Fruit fly (Drosophila melanogaster): Measurements from ENCODE around the gene Mkk4.

The Mkk4 gene

dm6 chr3R:8652731-8653130 lies 2.1 kb upstream of the Mkk4 start, which contains the start of the genes Sys1 and Dhod (continued):
- TF ChIP-seq esn (GFP tag; optimal IDR thresholded peaks at IDR 0.05) (peak; percentile 85), CG6808 (GFP tag; optimal IDR thresholded peaks at IDR 0.05) (peak; percentile 15), CG11294 (GFP tag; IDR thresholded peaks at IDR 0.05) (peak; percentile 53; the same call in 1 of the 2 replicates), OdsH (GFP tag; optimal IDR thresholded peaks at IDR 0.05) (peak; percentile 82), Eip78C (GFP tag) (peak; percentile 89), CG6163 (GFP tag; IDR thresholded peaks at IDR 0.05) (peak; percentile 69; the same call in 2 of the 3 replicates), CG15336 (GFP tag; IDR thresholded peaks at IDR 0.05) (peak; percentile 64), CG16779 (tag; optimal IDR thresholded peaks at IDR 0.05) (no peak), Eip93F (GFP tag; optimal IDR thresholded peaks at IDR 0.05) (no peak), CG31627 (GFP tag; optimal IDR thresholded peaks at IDR 0.05) (peak; percentile 84), net (GFP tag; optimal IDR thresholded peaks at IDR 0.05) (peak; percentile 61), fd85E (GFP tag; optimal IDR thresholded peaks at IDR 0.05) (no peak), Hr38 (GFP tag; optimal IDR thresholded peaks at IDR 0.05) (peak; percentile 77), CG6276 (GFP tag; optimal IDR thresholded peaks at IDR 0.05) (no peak), Hr4 (GFP tag; optimal IDR thresholded peaks at IDR 0.05) (peak; percentile 84), CG11902 (GFP tag; optimal IDR thresholded peaks at IDR 0.05) (peak; percentile 64), CG8632 (GFP tag; optimal IDR thresholded peaks at IDR 0.05) (peak; percentile 45), CG10631 (GFP tag; optimal IDR thresholded peaks at IDR 0.05) (peak; percentile 81)

DNA sequence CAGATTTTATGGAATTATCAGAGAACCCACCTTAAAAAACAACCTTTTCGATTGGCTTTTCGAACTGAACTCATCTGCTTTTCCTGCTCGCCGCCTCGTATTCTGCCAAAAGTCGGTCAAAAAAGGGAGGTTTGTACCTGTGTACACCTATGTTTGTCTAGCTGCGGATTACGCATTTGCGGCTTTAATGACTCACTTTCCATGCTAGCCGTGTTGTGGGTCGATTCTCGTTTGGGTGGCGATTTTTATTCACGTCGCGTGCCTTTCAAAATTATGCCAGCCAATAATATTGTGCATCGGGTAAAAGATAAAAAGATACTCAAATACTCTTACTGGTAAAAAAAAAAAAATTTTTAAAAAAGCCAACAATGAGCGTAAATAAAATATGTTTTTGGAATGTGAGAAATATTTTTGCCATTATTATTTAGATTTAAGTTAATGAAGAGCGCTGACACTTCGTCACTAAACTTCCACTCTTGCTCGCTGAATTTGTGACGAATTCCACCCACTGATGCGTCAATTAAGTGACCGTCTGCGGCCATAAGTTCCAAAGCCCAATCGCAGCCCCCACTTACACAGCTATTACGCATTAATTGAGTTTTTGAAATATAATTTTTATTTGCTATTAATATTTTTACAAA lies 4.9 kb downstream of the Mkk4 start, which contains the start of gene Cyp313b1:
Cyp313b1 (minus strand) TSS at position 71 of the 641 bp plus-strand sequence.
- peak; percentile 21; the same call in 1 of the 3 replicates for TF ChIP-seq eg (GFP tag; IDR thresholded peaks at IDR 0.05)
- TF ChIP-seq Hr39 (GFP tag; optimal IDR thresholded peaks at IDR 0.05): peak; percentile 14
- peak; percentile 25 for TF ChIP-seq Eip78C (GFP tag)
- TF ChIP-seq svp (GFP tag): peak; percentile 25
- no peak for TF ChIP-seq pdm3 (GFP tag; optimal IDR thresholded peaks at IDR 0.05)
- TF ChIP-seq Hr4 (GFP tag; optimal IDR thresholded peaks at IDR 0.05): no peak
- TF ChIP-seq CG8119 (GFP tag; IDR thresholded peaks at IDR 0.05): no peak

dm6 chr3R:8642376-8642966 lies 8.1 kb downstream of the Mkk4 start:
- no peak for TF ChIP-seq salr (GFP tag; optimal IDR thresholded peaks at IDR 0.05)
- no peak for TF ChIP-seq fd59A (GFP tag; optimal IDR thresholded peaks at IDR 0.05)
- TF ChIP-seq CG11762 (GFP tag; optimal IDR thresholded peaks at IDR 0.05; ENCODE audit: insufficient read depth): no peak
- TF ChIP-seq CG6276 (GFP tag; optimal IDR thresholded peaks at IDR 0.05): peak; percentile 14
- peak; percentile 85 for TF ChIP-seq vri (GFP tag; optimal IDR thresholded peaks at IDR 0.05)
- peak; percentile 59 for TF ChIP-seq svp (GFP tag)
- no peak for TF ChIP-seq cyc (GFP tag; optimal IDR thresholded peaks at IDR 0.05)
- peak; percentile 57 for TF ChIP-seq Eip78C (GFP tag)

DNA sequence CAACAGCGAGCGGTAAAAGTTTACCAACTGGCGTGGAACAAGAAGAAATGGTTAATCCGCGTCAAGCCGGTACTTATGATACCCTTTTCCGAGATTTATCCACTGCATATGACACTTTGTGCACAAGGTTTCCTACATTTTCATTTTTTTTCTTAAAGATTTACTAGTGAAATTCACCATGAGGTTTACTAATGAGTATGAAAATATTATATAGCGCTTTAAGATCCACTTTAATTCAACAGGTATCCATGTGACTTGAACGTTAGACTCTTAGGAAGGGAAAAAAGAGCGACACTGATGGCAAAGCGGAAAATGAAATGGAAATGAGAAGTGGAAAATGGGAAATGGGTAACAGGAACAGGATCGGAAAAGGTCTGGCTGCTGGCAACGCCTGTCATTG lies 12.0 kb downstream of the Mkk4 start:
- TF ChIP-seq svp (GFP tag) (peak; percentile 67), CG11902 (GFP tag; optimal IDR thresholded peaks at IDR 0.05) (no peak), CG8119 (GFP tag; IDR thresholded peaks at IDR 0.05) (no peak), CG6163 (GFP tag; IDR thresholded peaks at IDR 0.05) (no peak), CG32006 (GFP tag; optimal IDR thresholded peaks at IDR 0.05) (peak; percentile 12), Smox (GFP tag; optimal IDR thresholded peaks at IDR 0.05) (no peak)

DNA sequence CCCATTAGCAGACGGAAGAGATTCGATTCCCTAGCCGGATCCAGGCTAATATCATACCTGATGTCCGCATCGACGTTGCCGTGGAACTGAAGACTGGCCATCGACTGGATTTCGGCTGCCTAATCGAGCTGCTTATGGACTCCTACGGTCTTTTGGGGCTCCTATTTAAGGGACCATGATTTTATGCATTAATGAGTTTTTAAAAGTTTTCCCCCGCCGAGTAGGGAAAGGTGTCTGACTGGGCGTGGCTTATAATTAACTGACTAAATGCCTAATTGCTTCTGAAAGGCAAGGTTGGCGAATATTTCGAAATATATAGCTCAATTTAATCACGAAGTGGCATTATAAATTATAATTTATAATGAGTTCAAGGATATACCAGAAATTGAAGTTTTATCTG lies 14.8 kb downstream of the Mkk4 start, which contains the start of gene Or85e:
Or85e (minus strand) TSS at position 101 of the 400 bp plus-strand sequence.
- TF ChIP-seq CG4318 (GFP tag; optimal IDR thresholded peaks at IDR 0.05) (no peak), esn (GFP tag; optimal IDR thresholded peaks at IDR 0.05) (no peak), CG8119 (GFP tag; IDR thresholded peaks at IDR 0.05) (no peak), fd59A (GFP tag; optimal IDR thresholded peaks at IDR 0.05) (no peak), CG6276 (GFP tag; optimal IDR thresholded peaks at IDR 0.05) (no peak), Hr39 (GFP tag; optimal IDR thresholded peaks at IDR 0.05) (no peak), ss (GFP tag; optimal IDR thresholded peaks at IDR 0.05) (no peak), Eip93F (GFP tag; optimal IDR thresholded peaks at IDR 0.05) (no peak), Sox14 (GFP tag; optimal IDR thresholded peaks at IDR 0.05) (no peak), Sox15 (GFP tag; optimal IDR thresholded peaks at IDR 0.05) (no peak), dac (GFP tag; optimal IDR thresholded peaks at IDR 0.05) (no peak), CG6854 (GFP tag; optimal IDR thresholded peaks at IDR 0.05) (no peak), CG7368 (GFP tag; optimal IDR thresholded peaks at IDR 0.05) (no peak)

Measured in whole organism, prepupa.